Worm (Caenorhabditis elegans): Measurements from ENCODE around the gene R13A5.7.

- TF ChIP-seq unc-130 (GFP tag; optimal IDR thresholded peaks at IDR 0.05) (no peak), F39B2.1 (GFP tag; IDR thresholded peaks at IDR 0.05) (no peak), T26A5.8 (tag; optimal IDR thresholded peaks at IDR 0.05) (no peak), snpc-4 (GFP tag; optimal IDR thresholded peaks at IDR 0.05) (no peak), snpc-4 (tag; optimal IDR thresholded peaks at IDR 0.05) (no peak), F55B11.4 (tag; optimal IDR thresholded peaks at IDR 0.05; ENCODE audit: borderline replicate concordance, insufficient read depth) (no peak), let-607 (tag; optimal IDR thresholded peaks at IDR 0.05) (no peak)
Measured at ce11 chrIII:7565247-7565646, 4.7 kb downstream of the R13A5.7 start, which contains the start of gene ttr-8.
